Worm (Caenorhabditis elegans) whole organism, young adult: ENCODE results near the gene Y57A10C.8.

Source experiments
- D2030.7 ChIP-seq: fragments of 200-800 bp; sonication (Bioruptor generic); IDR thresholded peaks from 2 replicates; pipeline ENCODE4 v1.3.6; 2022; ENCODE audit warnings: missing genetic modification reagents, missing genetic modification characterization, missing compliant biosample characterization
- F55B11.4 ChIP-seq: sonication (generic microtip); optimal IDR thresholded peaks from 2 replicates; lab custom pipeline; 2016; ENCODE audit warnings: missing compliant biosample characterization, missing genetic modification characterization, borderline replicate concordance; ENCODE audit not compliant: insufficient read depth
- F57A8.1 ChIP-seq: fragments of 200-800 bp; sonication (Bioruptor generic); optimal IDR thresholded peaks from 2 replicates; lab custom pipeline; 2018; ENCODE audit warnings: mild to moderate bottlenecking, missing genetic modification characterization, moderate library complexity, missing compliant biosample characterization
- Y53G8AR.9 ChIP-seq: fragments of 200-800 bp; sonication (Bioruptor generic); conservative IDR thresholded peaks from 2 replicates; pipeline ENCODE4 v1.3.6; 2022; ENCODE audit warnings: missing genetic modification reagents, missing genetic modification characterization, missing compliant biosample characterization
- atf-7 ChIP-seq: sonication (generic microtip); optimal IDR thresholded peaks from 2 replicates; lab custom pipeline; 2017; ENCODE audit warnings: mild to moderate bottlenecking, missing genetic modification characterization, missing compliant biosample characterization
- ceh-91 ChIP-seq: fragments of 200-800 bp; sonication (Bioruptor generic); IDR thresholded peaks from 2 replicates; pipeline ENCODE4 v1.3.6; 2022; ENCODE audit warnings: missing genetic modification reagents, missing genetic modification characterization, missing compliant biosample characterization
- fkh-3 ChIP-seq: sonication (generic microtip); optimal IDR thresholded peaks from 2 replicates; lab custom pipeline; 2016; ENCODE audit warnings: mild to moderate bottlenecking, missing genetic modification characterization, missing compliant biosample characterization
- madf-3 ChIP-seq: fragments of 200-800 bp; sonication (Bioruptor generic); IDR thresholded peaks from 2 replicates; pipeline ENCODE4 v1.3.6; 2022; ENCODE audit warnings: missing genetic modification reagents, missing genetic modification characterization, missing compliant biosample characterization
- nfya-1 ChIP-seq: sonication (generic microtip); optimal IDR thresholded peaks from 2 replicates; lab custom pipeline; 2017; ENCODE audit warnings: antibody characterized with exemption, missing compliant biosample characterization, missing genetic modification characterization, borderline replicate concordance; ENCODE audit not compliant: insufficient read depth
- nhr-120 ChIP-seq: fragments of 200-800 bp; sonication (Bioruptor generic); IDR thresholded peaks from 2 replicates; pipeline ENCODE4 v1.3.6; 2022; ENCODE audit warnings: missing genetic modification characterization, missing compliant biosample characterization
- xnd-1 ChIP-seq: sonication (generic microtip); optimal IDR thresholded peaks from 2 replicates; lab custom pipeline; 2016; ENCODE audit warnings: missing genotype, missing genetic modification reagents, missing genetic modification characterization, missing compliant biosample characterization

DNA sequence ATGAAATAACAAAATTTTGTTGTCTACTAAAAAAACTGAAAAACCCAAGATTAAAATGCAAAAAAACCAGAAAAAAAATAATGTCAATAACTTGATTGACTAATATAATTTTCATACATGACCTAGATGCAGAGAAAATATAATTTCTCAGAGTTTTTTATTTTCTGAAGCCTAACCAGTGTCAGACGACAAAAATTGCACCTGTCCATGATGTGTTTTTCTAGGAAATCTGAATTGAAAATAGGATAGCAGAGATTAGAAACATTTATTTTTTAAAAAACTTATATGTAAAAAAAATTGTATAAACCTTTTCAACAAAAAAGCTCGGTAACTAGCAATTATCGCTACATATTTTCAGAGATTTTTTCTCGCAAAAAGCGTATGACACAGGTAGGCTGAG lies 11.6 kb downstream of the Y57A10C.8 start:
- no peak for TF ChIP-seq atf-7 (tag; lab: Kevin White, UChicago)
- TF ChIP-seq D2030.7 (GFP tag; lab: Robert Waterston, UW): no peak
- no peak for TF ChIP-seq nfya-1 (tag; lab: Kevin White, UChicago)
- no peak for TF ChIP-seq madf-3 (GFP tag; lab: Robert Waterston, UW)
- TF ChIP-seq F57A8.1 (GFP tag; lab: Kevin White, UChicago): no peak
- TF ChIP-seq ceh-91: no peak
- no peak for TF ChIP-seq F55B11.4 (tag; lab: Kevin White, UChicago)
- TF ChIP-seq xnd-1 (tag; lab: Kevin White, UChicago): no peak
- TF ChIP-seq Y53G8AR.9 (GFP tag; lab: Robert Waterston, UW): no peak
- TF ChIP-seq fkh-3 (tag; lab: Kevin White, UChicago): no peak
- TF ChIP-seq nhr-120 (GFP tag; lab: Robert Waterston, UW): no peak
